Worm (Caenorhabditis elegans) whole organism, L2 larva: ENCODE results near the gene C30G4.2.

Source experiments
- C34F6.9 ChIP-seq: fragments of 150-350 bp; optimal IDR thresholded peaks from 2 replicates; lab custom pipeline; 2014; ENCODE audit warnings: missing biosample characterization, missing genetic modification characterization
- F13H6.1 ChIP-seq: sonication (generic microtip); optimal IDR thresholded peaks from 2 replicates; lab custom pipeline; 2016; ENCODE audit warnings: missing genetic modification characterization, missing compliant biosample characterization
- R02D3.7 ChIP-seq: fragments of 150-350 bp; optimal IDR thresholded peaks from 2 replicates; lab custom pipeline; 2014; ENCODE audit warnings: missing biosample characterization, missing genetic modification characterization
- Y55F3AM.14 ChIP-seq: fragments of 200-800 bp; sonication (Bioruptor generic); optimal IDR thresholded peaks from 2 replicates; lab custom pipeline; 2018; ENCODE audit warnings: mild to moderate bottlenecking, missing genetic modification characterization, missing compliant biosample characterization
- alr-1 ChIP-seq: fragments of 150-350 bp; optimal IDR thresholded peaks from 2 replicates; lab custom pipeline; 2014; ENCODE audit warnings: missing biosample characterization, missing genetic modification characterization
- ama-1 ChIP-seq: fragments of 150-350 bp; optimal IDR thresholded peaks from 2 replicates; lab custom pipeline; 2018; ENCODE audit warnings: inconsistent platforms
- blmp-1 ChIP-seq: sonication (generic microtip); optimal IDR thresholded peaks from 2 replicates; lab custom pipeline; 2017; ENCODE audit warnings: missing genetic modification characterization, mild to moderate bottlenecking, missing compliant biosample characterization, antibody characterized with exemption, moderate library complexity; ENCODE audit not compliant: insufficient read depth
- ceh-16 ChIP-seq: fragments of 150-350 bp; optimal IDR thresholded peaks from 2 replicates; lab custom pipeline; 2014; ENCODE audit warnings: missing biosample characterization, missing genetic modification characterization
- ceh-82 ChIP-seq: fragments of 150-350 bp; optimal IDR thresholded peaks from 2 replicates; lab custom pipeline; 2014; ENCODE audit warnings: missing biosample characterization, missing genetic modification characterization
- egl-27 ChIP-seq: sonication (generic microtip); optimal IDR thresholded peaks from 3 replicates; lab custom pipeline; 2017; ENCODE audit warnings: missing biosample characterization, missing genetic modification reagents, missing genetic modification characterization
- elt-1 ChIP-seq: fragments of 150-350 bp; optimal IDR thresholded peaks from 2 replicates; lab custom pipeline; 2014; ENCODE audit warnings: missing biosample characterization, missing genetic modification characterization
- elt-3 ChIP-seq: sonication (generic microtip); optimal IDR thresholded peaks from 2 replicates; lab custom pipeline; 2017; ENCODE audit warnings: missing biosample characterization, missing genetic modification characterization
- fos-1 ChIP-seq: fragments of 150-350 bp; optimal IDR thresholded peaks from 2 replicates; lab custom pipeline; 2014; ENCODE audit warnings: missing biosample characterization, missing genetic modification characterization
- gmeb-1 ChIP-seq: fragments of 150-350 bp; optimal IDR thresholded peaks from 2 replicates; lab custom pipeline; 2014; ENCODE audit warnings: missing biosample characterization, missing genetic modification characterization
- lin-11 ChIP-seq: fragments of 150-350 bp; sonication (generic microtip); optimal IDR thresholded peaks from 2 replicates; lab custom pipeline; 2014; ENCODE audit warnings: missing biosample characterization, missing genetic modification characterization, inconsistent platforms, mixed read lengths
- lin-13 ChIP-seq: fragments of 150-350 bp; optimal IDR thresholded peaks from 2 replicates; lab custom pipeline; 2014; ENCODE audit warnings: missing biosample characterization, missing genetic modification reagents, missing genetic modification characterization
- lin-39 ChIP-seq: fragments of 150-350 bp; optimal IDR thresholded peaks from 2 replicates; lab custom pipeline; 2014; ENCODE audit warnings: missing biosample characterization, missing genetic modification reagents, missing genetic modification characterization
- lsy-2 ChIP-seq, 2 experiments: fragments of 150-350 bp in 1 of 2; sonication (generic microtip) in 1 of 2; optimal IDR thresholded peaks; 2 replicates each; lab custom pipeline; 2014 to 2017; ENCODE audit warnings: missing biosample characterization in 2 of 2, missing genetic modification characterization in 2 of 2
- mab-5 ChIP-seq: fragments of 150-350 bp; optimal IDR thresholded peaks from 2 replicates; lab custom pipeline; 2014; ENCODE audit warnings: missing biosample characterization, missing genetic modification characterization
- mdl-1 ChIP-seq, 2 experiments: fragments of 150-350 bp in 1 of 2; sonication (generic microtip) in 1 of 2; optimal IDR thresholded peaks; 2 replicates each; lab custom pipeline; 2017; ENCODE audit warnings: missing biosample characterization in 2 of 2, missing genetic modification characterization in 2 of 2
- nhr-11 ChIP-seq: fragments of 150-350 bp; optimal IDR thresholded peaks from 2 replicates; lab custom pipeline; 2014; ENCODE audit warnings: missing biosample characterization, missing genetic modification characterization
- nhr-12 ChIP-seq: fragments of 150-350 bp; optimal IDR thresholded peaks from 2 replicates; lab custom pipeline; 2014; ENCODE audit warnings: missing biosample characterization, missing genetic modification characterization
- nhr-129 ChIP-seq: fragments of 150-350 bp; optimal IDR thresholded peaks from 2 replicates; lab custom pipeline; 2014; ENCODE audit warnings: missing biosample characterization, missing genetic modification characterization
- nhr-21 ChIP-seq: fragments of 150-350 bp; optimal IDR thresholded peaks from 2 replicates; lab custom pipeline; 2014; ENCODE audit warnings: missing biosample characterization, missing genetic modification characterization
- nhr-23 ChIP-seq: fragments of 150-350 bp; optimal IDR thresholded peaks from 2 replicates; lab custom pipeline; 2014; ENCODE audit warnings: missing biosample characterization, missing genetic modification reagents, missing genetic modification characterization
- nhr-237 ChIP-seq: fragments of 150-350 bp; optimal IDR thresholded peaks from 2 replicates; lab custom pipeline; 2014; ENCODE audit warnings: missing biosample characterization, missing genetic modification characterization
- nhr-25 ChIP-seq: fragments of 150-350 bp; sonication (generic microtip); optimal IDR thresholded peaks from 3 replicates; lab custom pipeline; 2014; ENCODE audit warnings: missing biosample characterization, missing genetic modification characterization
- nhr-6 ChIP-seq: fragments of 150-350 bp; optimal IDR thresholded peaks from 2 replicates; lab custom pipeline; 2014; ENCODE audit warnings: missing biosample characterization, missing genetic modification characterization
- peb-1 ChIP-seq: fragments of 150-350 bp; optimal IDR thresholded peaks from 2 replicates; lab custom pipeline; 2014; ENCODE audit warnings: missing biosample characterization, missing genetic modification characterization
- sem-4 ChIP-seq: fragments of 150-350 bp; optimal IDR thresholded peaks from 2 replicates; lab custom pipeline; 2014; ENCODE audit warnings: missing biosample characterization, missing genetic modification reagents, missing genetic modification characterization
- sma-3 ChIP-seq: sonication (generic microtip); optimal IDR thresholded peaks from 2 replicates; lab custom pipeline; 2016; ENCODE audit warnings: missing genetic modification reagents, missing genetic modification characterization, missing compliant biosample characterization
- sma-9 ChIP-seq, 2 experiments: fragments of 150-350 bp in 1 of 2; sonication (generic microtip) in 1 of 2; optimal IDR thresholded peaks; 2 replicates each; lab custom pipeline; 2014 to 2016; ENCODE audit warnings: missing genetic modification characterization in 2 of 2, mild to moderate bottlenecking in 1 of 2, missing biosample characterization in 1 of 2, missing compliant biosample characterization in 1 of 2, missing genetic modification reagents in 1 of 2, moderate library complexity in 1 of 2
- unc-55 ChIP-seq: fragments of 150-350 bp; sonication (generic microtip); optimal IDR thresholded peaks from 3 replicates; lab custom pipeline; 2014; ENCODE audit warnings: missing biosample characterization, missing genetic modification reagents, missing genetic modification characterization
- unc-62 ChIP-seq: fragments of 150-350 bp; optimal IDR thresholded peaks from 2 replicates; lab custom pipeline; 2014; ENCODE audit warnings: missing biosample characterization, missing genetic modification reagents, missing genetic modification characterization
- zag-1 ChIP-seq: fragments of 150-350 bp; optimal IDR thresholded peaks from 2 replicates; lab custom pipeline; 2014; ENCODE audit warnings: missing biosample characterization, missing genetic modification characterization
- ztf-11 ChIP-seq: sonication (generic microtip); optimal IDR thresholded peaks from 2 replicates; lab custom pipeline; 2017; ENCODE audit warnings: missing biosample characterization, missing genetic modification characterization
- ztf-4 ChIP-seq: fragments of 150-350 bp; optimal IDR thresholded peaks from 2 replicates; lab custom pipeline; 2014; ENCODE audit warnings: missing biosample characterization, missing genetic modification characterization

Gene C30G4.2

DNA sequence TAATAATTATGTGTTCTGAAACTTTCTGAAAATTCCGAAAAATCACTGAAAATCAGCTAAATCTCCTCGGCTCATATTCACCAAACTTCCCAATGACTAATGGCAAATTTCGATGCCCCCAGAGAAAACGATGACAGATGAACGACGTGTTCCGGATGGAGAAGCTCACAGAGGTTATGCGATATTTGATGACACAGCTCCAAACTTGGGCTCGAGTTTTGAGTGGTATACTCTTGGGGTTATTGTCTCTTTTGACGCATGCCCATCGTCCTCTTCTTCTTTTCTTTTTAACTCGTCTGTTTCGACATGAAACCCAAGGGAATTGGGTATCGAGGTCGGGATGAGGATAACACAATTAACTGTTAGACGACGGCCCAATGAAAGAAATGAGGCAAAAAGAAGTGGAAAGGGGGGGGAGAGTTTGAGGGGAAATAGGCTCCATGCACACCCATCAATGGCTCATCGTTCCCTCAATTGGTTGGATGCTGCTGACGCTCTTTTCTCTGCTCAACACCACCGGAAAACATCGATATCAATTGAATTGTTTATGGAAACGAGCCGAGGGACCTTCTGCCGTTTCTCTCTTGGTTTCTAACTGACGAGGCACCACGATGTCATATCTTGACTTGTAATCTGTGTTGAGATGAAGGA lies 41.8 kb downstream of the C30G4.2 start:
- TF ChIP-seq lin-11 (tag; lab: Kevin White, UChicago) = no peak
- no peak for TF ChIP-seq unc-55 (GFP tag; lab: Kevin White, UChicago)
- TF ChIP-seq nhr-12 (tag; lab: Kevin White, UChicago) = no peak
- TF ChIP-seq fos-1 (tag; lab: Kevin White, UChicago) = no peak
- no peak for TF ChIP-seq ceh-16
- TF ChIP-seq elt-3 = no peak
- peak; percentile 75 for TF ChIP-seq sem-4 (tag; lab: Kevin White, UChicago)
- TF ChIP-seq gmeb-1 (tag; lab: Kevin White, UChicago) = no peak
- TF ChIP-seq nhr-237 = no peak
- TF ChIP-seq nhr-25 (tag; lab: Kevin White, UChicago) = no peak
- no peak for TF ChIP-seq ztf-4 (tag; lab: Kevin White, UChicago)
- no peak for TF ChIP-seq F13H6.1 (tag; lab: Kevin White, UChicago)
- no peak for TF ChIP-seq elt-1 (tag; lab: Kevin White, UChicago)
- no peak for TF ChIP-seq blmp-1 (tag; lab: Kevin White, UChicago)
- no peak for TF ChIP-seq nhr-23
- no peak for TF ChIP-seq nhr-11
- TF ChIP-seq R02D3.7 (tag; lab: Kevin White, UChicago) = no peak
- TF ChIP-seq sma-3 (GFP tag; lab: Kevin White, UChicago) = no peak
- no peak for TF ChIP-seq ztf-11 (tag; lab: Kevin White, UChicago)
- TF ChIP-seq Y55F3AM.14 (GFP tag; lab: Kevin White, UChicago) = no peak
- TF ChIP-seq egl-27 (tag; lab: Kevin White, UChicago) = no peak
- TF ChIP-seq peb-1 (tag; lab: Kevin White, UChicago) = no peak
- TF ChIP-seq lsy-2 (tag; optimal IDR thresholded peaks at IDR 0.05; lab: Kevin White, UChicago) = peak in 1 of 2 experiments; percentile 16
- no peak for TF ChIP-seq zag-1 (tag; lab: Kevin White, UChicago)
- TF ChIP-seq mab-5 (tag; lab: Kevin White, UChicago) = peak; percentile 68
- no peak for TF ChIP-seq sma-9 (GFP tag; optimal IDR thresholded peaks at IDR 0.05; lab: Kevin White, UChicago)
- no peak for TF ChIP-seq sma-9 (tag; optimal IDR thresholded peaks at IDR 0.05; lab: Kevin White, UChicago)
- no peak for TF ChIP-seq unc-62 (GFP tag; lab: Kevin White, UChicago)
- TF ChIP-seq ceh-82 (tag; lab: Kevin White, UChicago) = no peak
- peak; percentile 36 for TF ChIP-seq nhr-129 (tag; lab: Kevin White, UChicago)
- TF ChIP-seq lin-13 (GFP tag; lab: Kevin White, UChicago) = peak; percentile 5
- TF ChIP-seq, all 48 proteins: peak for 5

DNA sequence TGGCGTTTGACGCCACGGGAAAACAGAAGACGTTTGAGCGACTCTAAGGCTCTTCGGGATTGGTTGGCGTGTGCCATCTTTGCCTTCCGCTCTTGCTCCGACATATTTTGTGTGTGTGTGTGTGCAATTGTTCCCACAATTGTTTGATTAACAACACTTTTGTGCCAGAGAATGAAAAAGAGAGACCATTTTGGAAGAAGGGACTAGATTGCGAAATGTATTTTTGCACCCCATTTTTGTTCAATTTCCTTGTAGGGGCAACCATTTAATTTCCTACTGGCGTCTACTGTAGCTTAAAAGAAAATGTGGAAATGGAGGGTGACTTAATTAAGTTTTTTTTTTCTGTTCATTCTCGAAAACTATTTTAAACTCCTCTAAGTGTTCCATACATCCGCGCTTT lies 43.3 kb downstream of the C30G4.2 start:
- peak; percentile 1 for TF ChIP-seq sem-4 (tag; lab: Kevin White, UChicago)
- TF ChIP-seq alr-1 (tag; lab: Kevin White, UChicago) = no peak
- peak; percentile 20 for TF ChIP-seq zag-1 (tag; lab: Kevin White, UChicago)
- no peak for TF ChIP-seq gmeb-1 (tag; lab: Kevin White, UChicago)
- peak; percentile 8 for TF ChIP-seq sma-9 (GFP tag; optimal IDR thresholded peaks at IDR 0.05; lab: Kevin White, UChicago)
- no peak for TF ChIP-seq sma-9 (tag; optimal IDR thresholded peaks at IDR 0.05; lab: Kevin White, UChicago)
- TF ChIP-seq lsy-2 (tag; optimal IDR thresholded peaks at IDR 0.05; lab: Kevin White, UChicago) = peak in 1 of 2 experiments; percentile 24
- no peak for TF ChIP-seq lin-39

DNA sequence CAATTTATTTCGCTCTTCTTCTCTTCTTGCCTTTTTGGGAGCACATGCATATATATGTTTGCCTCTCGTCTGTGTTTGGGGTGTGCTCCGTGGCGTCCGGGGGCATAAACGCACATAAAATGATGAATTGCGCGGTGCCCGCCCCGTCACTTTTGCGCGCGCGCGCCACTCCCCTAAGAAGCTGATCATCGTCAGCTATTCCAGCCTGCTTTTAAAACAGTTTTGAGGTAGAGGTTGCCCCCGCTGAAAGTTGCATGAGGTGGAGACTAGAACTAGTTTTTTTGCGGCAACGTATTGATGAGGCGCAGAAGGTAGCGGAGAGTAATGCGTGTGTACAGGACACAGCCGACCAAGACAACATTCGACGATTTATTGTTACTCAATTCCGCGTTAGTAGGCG lies 45.8 kb downstream of the C30G4.2 start:
- no peak for TF ChIP-seq gmeb-1 (tag; lab: Kevin White, UChicago)
- peak; percentile 11 for TF ChIP-seq mab-5 (tag; lab: Kevin White, UChicago)
- no peak for TF ChIP-seq zag-1 (tag; lab: Kevin White, UChicago)

DNA sequence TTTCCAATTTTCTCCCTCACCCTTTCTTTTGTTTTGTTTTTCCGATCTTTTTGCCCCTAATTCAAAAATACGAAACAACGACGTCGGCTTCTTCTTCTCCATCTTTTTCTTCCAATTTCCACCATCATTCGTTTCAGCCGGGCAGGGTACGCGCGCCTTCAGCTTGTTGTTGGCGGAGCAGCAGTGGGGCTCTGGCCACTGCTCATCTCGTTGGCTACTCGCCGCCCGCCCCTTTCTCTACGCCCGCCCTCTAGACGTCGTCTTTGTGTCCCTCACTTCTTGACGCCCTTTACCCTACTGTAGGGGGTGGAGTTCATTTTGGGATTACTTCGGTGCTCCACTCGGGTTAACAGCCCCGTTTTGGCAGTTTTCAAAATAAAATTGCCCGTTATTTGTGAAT lies 46.4 kb downstream of the C30G4.2 start:
- TF ChIP-seq nhr-21 (tag; lab: Kevin White, UChicago) = no peak
- TF ChIP-seq C34F6.9 = no peak
- no peak for TF ChIP-seq unc-55 (GFP tag; lab: Kevin White, UChicago)
- TF ChIP-seq ceh-82 (tag; lab: Kevin White, UChicago) = no peak
- TF ChIP-seq nhr-12 (tag; lab: Kevin White, UChicago) = no peak
- no peak for TF ChIP-seq unc-62 (GFP tag; lab: Kevin White, UChicago)
- TF ChIP-seq nhr-11 = no peak
- no peak for TF ChIP-seq ztf-11 (tag; lab: Kevin White, UChicago)
- no peak for TF ChIP-seq peb-1 (tag; lab: Kevin White, UChicago)
- no peak for TF ChIP-seq nhr-25 (tag; lab: Kevin White, UChicago)
- TF ChIP-seq mab-5 (tag; lab: Kevin White, UChicago) = no peak
- TF ChIP-seq egl-27 (tag; lab: Kevin White, UChicago) = no peak
- no peak for TF ChIP-seq ama-1 (lab: Kevin White, UChicago)
- no peak for TF ChIP-seq sma-9 (GFP tag; optimal IDR thresholded peaks at IDR 0.05; lab: Kevin White, UChicago)
- TF ChIP-seq sma-9 (tag; optimal IDR thresholded peaks at IDR 0.05; lab: Kevin White, UChicago) = no peak
- no peak for TF ChIP-seq mdl-1 (tag; optimal IDR thresholded peaks at IDR 0.05; lab: Kevin White, UChicago)
- no peak for TF ChIP-seq nhr-129 (tag; lab: Kevin White, UChicago)
- TF ChIP-seq R02D3.7 (tag; lab: Kevin White, UChicago) = no peak
- TF ChIP-seq nhr-237 = no peak
- no peak for TF ChIP-seq nhr-6 (tag; lab: Kevin White, UChicago)
